Worm (Caenorhabditis elegans): Measurements from ENCODE around the gene skpt-1.

ce11 chrIII:5417921-5418320 is 30.3 kb downstream of the skpt-1 start:
- TF ChIP-seq lin-13 (GFP tag; optimal IDR thresholded peaks at IDR 0.05) (no peak), zag-1 (tag; optimal IDR thresholded peaks at IDR 0.05) (no peak), ama-1 (optimal IDR thresholded peaks at IDR 0.05) (no peak), sma-9 (GFP tag; optimal IDR thresholded peaks at IDR 0.05) (peak; percentile 35), sma-9 (tag; optimal IDR thresholded peaks at IDR 0.05) (no peak), elt-3 (tag; optimal IDR thresholded peaks at IDR 0.05) (no peak), fos-1 (tag; optimal IDR thresholded peaks at IDR 0.05) (no peak), nhr-11 (tag; optimal IDR thresholded peaks at IDR 0.05) (no peak), ceh-16 (tag; optimal IDR thresholded peaks at IDR 0.05) (no peak)

Data from whole organism, L2 larva.